Worm (Caenorhabditis elegans) whole organism, L2 larva: ENCODE measurements around the gene F19G12.8.

Experiments
- C34F6.9 ChIP-seq: fragments of 150-350 bp; optimal IDR thresholded peaks from 2 replicates; lab custom pipeline; 2014; ENCODE audit warnings: missing biosample characterization, missing genetic modification characterization
- ama-1 ChIP-seq: fragments of 150-350 bp; optimal IDR thresholded peaks from 2 replicates; lab custom pipeline; 2018; ENCODE audit warnings: inconsistent platforms
- ceh-82 ChIP-seq: fragments of 150-350 bp; optimal IDR thresholded peaks from 2 replicates; lab custom pipeline; 2014; ENCODE audit warnings: missing biosample characterization, missing genetic modification characterization
- lin-11 ChIP-seq: fragments of 150-350 bp; sonication (generic microtip); optimal IDR thresholded peaks from 2 replicates; lab custom pipeline; 2014; ENCODE audit warnings: missing biosample characterization, missing genetic modification characterization, inconsistent platforms, mixed read lengths
- mdl-1 ChIP-seq, 2 experiments: fragments of 150-350 bp in 1 of 2; sonication (generic microtip) in 1 of 2; optimal IDR thresholded peaks; 2 replicates each; lab custom pipeline; 2017; ENCODE audit warnings: missing biosample characterization in 2 of 2, missing genetic modification characterization in 2 of 2
- unc-55 ChIP-seq: fragments of 150-350 bp; sonication (generic microtip); optimal IDR thresholded peaks from 3 replicates; lab custom pipeline; 2014; ENCODE audit warnings: missing biosample characterization, missing genetic modification reagents, missing genetic modification characterization
- unc-62 ChIP-seq: fragments of 150-350 bp; optimal IDR thresholded peaks from 2 replicates; lab custom pipeline; 2014; ENCODE audit warnings: missing biosample characterization, missing genetic modification reagents, missing genetic modification characterization
- zag-1 ChIP-seq: fragments of 150-350 bp; optimal IDR thresholded peaks from 2 replicates; lab custom pipeline; 2014; ENCODE audit warnings: missing biosample characterization, missing genetic modification characterization
- ztf-11 ChIP-seq: sonication (generic microtip); optimal IDR thresholded peaks from 2 replicates; lab custom pipeline; 2017; ENCODE audit warnings: missing biosample characterization, missing genetic modification characterization

- TF ChIP-seq unc-62 (GFP tag; lab: Kevin White, UChicago) (no peak), unc-55 (GFP tag; lab: Kevin White, UChicago) (no peak), mdl-1 (tag; optimal IDR thresholded peaks at IDR 0.05; lab: Kevin White, UChicago) (no peak), lin-11 (tag; lab: Kevin White, UChicago) (no peak), zag-1 (tag; lab: Kevin White, UChicago) (no peak), ama-1 (lab: Kevin White, UChicago) (no peak), ceh-82 (tag; lab: Kevin White, UChicago) (no peak), C34F6.9 (tag; lab: Kevin White, UChicago) (no peak), ztf-11 (tag; lab: Kevin White, UChicago) (no peak)
These were observed 45.4 kb upstream of the F19G12.8 start, which contains the start of gene fbxa-190 for ce11 chrX:1371688-1372087.
